Worm (Caenorhabditis elegans) whole organism, mixed stage, embryonic: ENCODE measurements around the gene T24E12.6.
A peak's percentile ranks its signal among the peaks of the same experiment; 100 is the strongest.
"Not testable (repeated sequence)": the region's sequence is repeated elsewhere in the genome, so short reads cannot be mapped to it uniquely, and the experiment has no call there.

Experiments
- M03D4.4 ChIP-seq: sonication (generic microtip); optimal IDR thresholded peaks from 2 replicates; lab custom pipeline; 2017; ENCODE audit warnings: mild to moderate bottlenecking, missing genetic modification characterization, missing compliant biosample characterization
- bed-3 ChIP-seq: fragments of 200-800 bp; sonication (Bioruptor generic); optimal IDR thresholded peaks from 3 replicates; lab custom pipeline; 2018; ENCODE audit warnings: mild to moderate bottlenecking, missing genetic modification characterization, moderate library complexity, missing compliant biosample characterization
- blmp-1 ChIP-seq: fragments of 150-350 bp; optimal IDR thresholded peaks from 2 replicates; lab custom pipeline; 2014; ENCODE audit warnings: missing biosample characterization, missing genetic modification characterization
- ceh-43 ChIP-seq: fragments of 200-800 bp; sonication (Bioruptor generic); optimal IDR thresholded peaks from 2 replicates; lab custom pipeline; 2018; ENCODE audit warnings: mild to moderate bottlenecking, missing genetic modification characterization, moderate library complexity, missing compliant biosample characterization
- ceh-83 ChIP-seq: fragments of 200-800 bp; sonication (Bioruptor generic); optimal IDR thresholded peaks from 2 replicates; lab custom pipeline; 2018; ENCODE audit warnings: mild to moderate bottlenecking, missing genetic modification characterization, missing compliant biosample characterization
- ces-1 ChIP-seq: fragments of 150-350 bp; optimal IDR thresholded peaks from 2 replicates; lab custom pipeline; 2014; ENCODE audit warnings: missing biosample characterization, missing genetic modification reagents, missing genetic modification characterization
- cnd-1 ChIP-seq: fragments of 200-800 bp; sonication (Bioruptor generic); optimal IDR thresholded peaks from 2 replicates; lab custom pipeline; 2018; ENCODE audit warnings: mild to moderate bottlenecking, missing genetic modification characterization, missing compliant biosample characterization
- flh-1 ChIP-seq: fragments of 200-800 bp; sonication (Bioruptor generic); optimal IDR thresholded peaks from 2 replicates; lab custom pipeline; 2018; ENCODE audit warnings: mild to moderate bottlenecking, missing genetic modification characterization, moderate library complexity, missing compliant biosample characterization
- ham-2 ChIP-seq: fragments of 200-800 bp; sonication (Bioruptor generic); optimal IDR thresholded peaks from 2 replicates; lab custom pipeline; 2018; ENCODE audit warnings: mild to moderate bottlenecking, missing genetic modification characterization, missing compliant biosample characterization
- hlh-1 ChIP-seq: fragments of 150-350 bp; optimal IDR thresholded peaks from 2 replicates; lab custom pipeline; 2014; ENCODE audit warnings: missing biosample characterization, missing genetic modification reagents, missing genetic modification characterization
- lin-13 ChIP-seq: fragments of 150-350 bp; optimal IDR thresholded peaks from 2 replicates; lab custom pipeline; 2014; ENCODE audit warnings: missing biosample characterization, missing genetic modification characterization
- lsy-2 ChIP-seq: fragments of 150-350 bp; optimal IDR thresholded peaks from 2 replicates; lab custom pipeline; 2014; ENCODE audit warnings: missing biosample characterization, missing genetic modification characterization
- mab-5 ChIP-seq: fragments of 150-350 bp; optimal IDR thresholded peaks from 2 replicates; lab custom pipeline; 2014; ENCODE audit warnings: missing biosample characterization, missing genetic modification characterization
- mep-1 ChIP-seq: fragments of 150-350 bp; optimal IDR thresholded peaks from 2 replicates; lab custom pipeline; 2017; ENCODE audit warnings: missing biosample characterization, missing genetic modification reagents, missing genetic modification characterization, inconsistent platforms
- mls-2 ChIP-seq: sonication (generic microtip); optimal IDR thresholded peaks from 2 replicates; lab custom pipeline; 2016; ENCODE audit warnings: mild to moderate bottlenecking, missing genetic modification characterization, moderate library complexity, missing compliant biosample characterization
- nhr-12 ChIP-seq: fragments of 150-350 bp; optimal IDR thresholded peaks from 2 replicates; lab custom pipeline; 2014; ENCODE audit warnings: missing biosample characterization, missing genetic modification characterization
- nhr-2 ChIP-seq: fragments of 150-350 bp; optimal IDR thresholded peaks from 2 replicates; lab custom pipeline; 2014; ENCODE audit warnings: missing biosample characterization, missing genetic modification characterization
- nhr-237 ChIP-seq: fragments of 150-350 bp; optimal IDR thresholded peaks from 2 replicates; lab custom pipeline; 2014; ENCODE audit warnings: missing biosample characterization, missing genetic modification characterization
- nhr-28 ChIP-seq: fragments of 150-350 bp; optimal IDR thresholded peaks from 2 replicates; lab custom pipeline; 2014; ENCODE audit warnings: missing biosample characterization, missing genetic modification characterization
- nhr-76 ChIP-seq: sonication (generic microtip); optimal IDR thresholded peaks from 2 replicates; lab custom pipeline; 2017; ENCODE audit warnings: missing biosample characterization, missing genetic modification characterization
- pha-4 ChIP-seq: fragments of 150-350 bp; optimal IDR thresholded peaks from 2 replicates; lab custom pipeline; 2018; ENCODE audit warnings: missing biosample characterization, missing genetic modification reagents, missing genetic modification characterization
- sem-2 ChIP-seq: fragments of 200-800 bp; sonication (Bioruptor generic); optimal IDR thresholded peaks from 2 replicates; lab custom pipeline; 2018; ENCODE audit warnings: mild to moderate bottlenecking, missing genetic modification characterization, missing compliant biosample characterization
- snpc-4 ChIP-seq: fragments of 150-350 bp; optimal IDR thresholded peaks from 2 replicates; lab custom pipeline; 2014; ENCODE audit warnings: missing biosample characterization, missing genetic modification characterization
- sptf-1 ChIP-seq: sonication (generic microtip); optimal IDR thresholded peaks from 2 replicates; lab custom pipeline; 2017; ENCODE audit warnings: mild to moderate bottlenecking, missing genetic modification characterization, moderate library complexity, missing compliant biosample characterization
- tbx-8 ChIP-seq: fragments of 200-800 bp; sonication (Bioruptor generic); optimal IDR thresholded peaks from 2 replicates; lab custom pipeline; 2018; ENCODE audit warnings: mild to moderate bottlenecking, missing genetic modification characterization, moderate library complexity, missing compliant biosample characterization
- unc-120 ChIP-seq: sonication (generic microtip); optimal IDR thresholded peaks from 2 replicates; lab custom pipeline; 2017; ENCODE audit warnings: missing genetic modification characterization, missing compliant biosample characterization; ENCODE audit not compliant: poor library complexity, severe bottlenecking
- unc-39 ChIP-seq: fragments of 150-350 bp; optimal IDR thresholded peaks from 2 replicates; lab custom pipeline; 2014; ENCODE audit warnings: missing biosample characterization, missing genetic modification characterization
- unc-62 ChIP-seq: fragments of 150-350 bp; optimal IDR thresholded peaks from 2 replicates; lab custom pipeline; 2014; ENCODE audit warnings: missing biosample characterization, missing genetic modification reagents, missing genetic modification characterization
- ztf-11 ChIP-seq: fragments of 150-350 bp; optimal IDR thresholded peaks from 2 replicates; lab custom pipeline; 2014; ENCODE audit warnings: missing biosample characterization, missing genetic modification characterization

T24E12.6 gene

ce11 chrII:3761599-3761998 lies at the start of gene T24E12.6:
TSS of gene T24E12.6 (minus strand) at chrII:3761699.
- TF ChIP-seq lsy-2 (tag; lab: Kevin White, UChicago); ceh-43 (GFP tag; lab: Kevin White, UChicago); nhr-237 (tag; lab: Kevin White, UChicago): not testable (repeated sequence)

- peak; percentile 38 for TF ChIP-seq unc-62 (GFP tag; lab: Kevin White, UChicago)
- TF ChIP-seq lin-13, result no peak
- TF ChIP-seq pha-4, result peak; percentile 17
- TF ChIP-seq ces-1 (GFP tag; lab: Kevin White, UChicago), result peak; percentile 7
- TF ChIP-seq blmp-1 (tag; lab: Kevin White, UChicago), result no peak
- TF ChIP-seq, all 35 proteins: peak for 3
These were observed 49.1 kb upstream of the T24E12.6 start for ce11 chrII:3810550-3810949.

- TF ChIP-seq unc-39 (no peak), M03D4.4 (tag; lab: Kevin White, UChicago) (no peak), nhr-28 (tag; lab: Kevin White, UChicago) (no peak), nhr-237 (tag; lab: Kevin White, UChicago) (no peak), cnd-1 (tag; lab: Kevin White, UChicago) (no peak), sem-2 (GFP tag; lab: Kevin White, UChicago) (no peak), blmp-1 (tag; lab: Kevin White, UChicago) (no peak)
These were observed 47.1 kb upstream of the T24E12.6 start for ce11 chrII:3808643-3809042.

ce11 chrII:3808104-3808503 lies 46.6 kb upstream of the T24E12.6 start, which contains the start of gene F54D10.5:
TSS of gene F54D10.5 (minus strand) at chrII:3808177.
- peak; percentile 18 for TF ChIP-seq nhr-2 (tag; lab: Kevin White, UChicago)
- TF ChIP-seq unc-62 (GFP tag; lab: Kevin White, UChicago), result no peak
- TF ChIP-seq nhr-12 (tag; lab: Kevin White, UChicago), result no peak
- no peak for TF ChIP-seq unc-120 (tag; lab: Kevin White, UChicago)
- TF ChIP-seq blmp-1 (tag; lab: Kevin White, UChicago), result no peak
- TF ChIP-seq lin-13, result peak; percentile 30
- peak; percentile 58 for TF ChIP-seq lsy-2 (tag; lab: Kevin White, UChicago)
- no peak for TF ChIP-seq bed-3
- peak; percentile 43 for TF ChIP-seq sptf-1
- TF ChIP-seq ceh-83 (GFP tag; lab: Kevin White, UChicago), result no peak
- peak; percentile 40 for TF ChIP-seq mab-5 (tag; lab: Kevin White, UChicago)
- peak; percentile 91 for TF ChIP-seq mep-1 (tag; lab: Kevin White, UChicago)
- TF ChIP-seq nhr-76 (tag; lab: Kevin White, UChicago), result no peak
- TF ChIP-seq hlh-1 (tag; lab: Kevin White, UChicago), result peak; percentile 52
- no peak for TF ChIP-seq tbx-8
- no peak for TF ChIP-seq flh-1 (GFP tag; lab: Kevin White, UChicago)
- no peak for TF ChIP-seq ztf-11 (tag; lab: Kevin White, UChicago)
- no peak for TF ChIP-seq ham-2 (GFP tag; lab: Kevin White, UChicago)
- no peak for TF ChIP-seq M03D4.4 (tag; lab: Kevin White, UChicago)
- TF ChIP-seq nhr-237 (tag; lab: Kevin White, UChicago), result peak; percentile 60

- TF ChIP-seq unc-62 (GFP tag; lab: Kevin White, UChicago), result no peak
- TF ChIP-seq ceh-43 (GFP tag; lab: Kevin White, UChicago), result no peak
- TF ChIP-seq bed-3, result no peak
- TF ChIP-seq cnd-1 (tag; lab: Kevin White, UChicago), result no peak
- TF ChIP-seq mab-5 (tag; lab: Kevin White, UChicago), result no peak
These were observed 45.5 kb upstream of the T24E12.6 start, which contains the start of gene F54D10.4 for ce11 chrII:3806964-3807363. TSS of gene F54D10.4 (minus strand) at chrII:3807064.

- TF ChIP-seq snpc-4 (no peak), nhr-2 (tag; lab: Kevin White, UChicago) (no peak), bed-3 (no peak), unc-120 (tag; lab: Kevin White, UChicago) (no peak), mls-2 (tag; lab: Kevin White, UChicago) (no peak), sem-2 (GFP tag; lab: Kevin White, UChicago) (no peak)
- TF ChIP-seq, all 35 proteins: peak for 0
These were observed 44.0 kb upstream of the T24E12.6 start for ce11 chrII:3805518-3805917.
